Worm (Caenorhabditis elegans) whole organism, midembryonic: Measurements from ENCODE around the gene F16B12.1.

ENCODE experiments used
- T22C8.4 ChIP-seq: fragments of 200-800 bp; sonication (Bioruptor generic); IDR thresholded peaks from 2 replicates; pipeline ENCODE4 v1.3.6; 2022; ENCODE audit warnings: missing genetic modification characterization, missing compliant biosample characterization
- klf-2 ChIP-seq: fragments of 200-800 bp; sonication (Bioruptor generic); conservative IDR thresholded peaks from 2 replicates; pipeline ENCODE4 v1.3.6; 2022; ENCODE audit warnings: missing genetic modification reagents, missing genetic modification characterization, missing compliant biosample characterization
- ref-1 ChIP-seq: fragments of 200-800 bp; sonication (Bioruptor generic); conservative IDR thresholded peaks from 2 replicates; pipeline ENCODE4 v1.3.6; 2022; ENCODE audit warnings: missing genetic modification reagents, missing genetic modification characterization, missing compliant biosample characterization

DNA sequence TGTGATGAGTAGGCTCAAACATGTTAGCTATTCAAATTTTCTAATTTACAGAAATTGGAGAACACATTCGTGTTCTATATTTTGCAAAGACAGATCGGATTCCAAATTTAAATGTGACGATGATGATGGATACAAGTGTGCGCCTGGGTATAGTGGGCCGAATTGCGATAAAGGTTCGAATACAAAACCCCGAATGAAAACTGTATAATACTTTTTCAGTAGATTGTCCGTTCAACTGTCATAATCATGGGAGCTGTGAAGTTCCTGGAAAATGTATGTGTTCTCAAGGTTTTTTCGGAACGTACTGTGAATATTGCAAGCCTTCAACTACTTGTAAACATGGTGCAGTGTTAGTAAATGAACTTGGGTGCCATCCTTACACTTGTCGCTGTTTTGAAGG is 5.7 kb downstream of the F16B12.1 start:
- no peak for TF ChIP-seq klf-2
- TF ChIP-seq ref-1 (GFP tag; lab: Robert Waterston, UW), result no peak
- no peak for TF ChIP-seq T22C8.4 (GFP tag; lab: Robert Waterston, UW)
